Worm (Caenorhabditis elegans): ENCODE data around the gene srw-129.

Gene srw-129

ce11 chrV:2987407-2987806 is 15.7 kb downstream of the srw-129 start, which contains the start of gene srh-85:
TSS of gene srh-85 (minus strand) at chrV:2987507.
- TF ChIP-seq Y55F3AM.14 (GFP tag; optimal IDR thresholded peaks at IDR 0.05): no peak
- TF ChIP-seq nhr-23 (tag; optimal IDR thresholded peaks at IDR 0.05): no peak
- TF ChIP-seq peb-1 (tag; optimal IDR thresholded peaks at IDR 0.05): no peak
- no peak for TF ChIP-seq unc-39 (tag; optimal IDR thresholded peaks at IDR 0.05)
- TF ChIP-seq ZK546.5 (tag; optimal IDR thresholded peaks at IDR 0.05): no peak
- TF ChIP-seq gmeb-1 (tag; optimal IDR thresholded peaks at IDR 0.05): no peak
- no peak for TF ChIP-seq mab-5 (tag; optimal IDR thresholded peaks at IDR 0.05)
- TF ChIP-seq lin-39 (tag; optimal IDR thresholded peaks at IDR 0.05): no peak
- TF ChIP-seq skn-1 (tag; optimal IDR thresholded peaks at IDR 0.05): no peak
- TF ChIP-seq nhr-6 (tag; optimal IDR thresholded peaks at IDR 0.05): no peak
- TF ChIP-seq ceh-16 (tag; optimal IDR thresholded peaks at IDR 0.05): no peak
- no peak for TF ChIP-seq unc-55 (GFP tag; optimal IDR thresholded peaks at IDR 0.05)
- TF ChIP-seq blmp-1 (tag; optimal IDR thresholded peaks at IDR 0.05; ENCODE audit: insufficient read depth): no peak

- no peak for TF ChIP-seq nhr-10 (tag; optimal IDR thresholded peaks at IDR 0.05)
- no peak for TF ChIP-seq lsy-2 (tag; optimal IDR thresholded peaks at IDR 0.05)
- no peak for TF ChIP-seq C34F6.9 (tag; optimal IDR thresholded peaks at IDR 0.05)
- no peak for TF ChIP-seq sma-9 (GFP tag; optimal IDR thresholded peaks at IDR 0.05)
- TF ChIP-seq sma-9 (tag; optimal IDR thresholded peaks at IDR 0.05): no peak
Observed at ce11 chrV:2991485-2991884, 19.7 kb downstream of the srw-129 start, which contains the start of gene srw-121. TSS of gene srw-121 (minus strand) at chrV:2991585.

ce11 chrV:2992060-2992459 is 20.3 kb downstream of the srw-129 start:
- no peak for TF ChIP-seq nhr-11 (tag; optimal IDR thresholded peaks at IDR 0.05)
- no peak for TF ChIP-seq gmeb-1 (tag; optimal IDR thresholded peaks at IDR 0.05)
- no peak for TF ChIP-seq mdl-1 (tag; optimal IDR thresholded peaks at IDR 0.05)
- no peak for TF ChIP-seq ceh-82 (tag; optimal IDR thresholded peaks at IDR 0.05)
- no peak for TF ChIP-seq skn-1 (tag; optimal IDR thresholded peaks at IDR 0.05)
- no peak for TF ChIP-seq aly-2 (tag; optimal IDR thresholded peaks at IDR 0.05)
- TF ChIP-seq elt-3 (tag; optimal IDR thresholded peaks at IDR 0.05): no peak
- no peak for TF ChIP-seq peb-1 (tag; optimal IDR thresholded peaks at IDR 0.05)
- no peak for TF ChIP-seq mab-5 (tag; optimal IDR thresholded peaks at IDR 0.05)
- TF ChIP-seq lsy-2 (tag; optimal IDR thresholded peaks at IDR 0.05): no peak
- TF ChIP-seq unc-55 (GFP tag; optimal IDR thresholded peaks at IDR 0.05): no peak
- TF ChIP-seq elt-1 (tag; optimal IDR thresholded peaks at IDR 0.05): no peak
- no peak for TF ChIP-seq R02D3.7 (tag; optimal IDR thresholded peaks at IDR 0.05)
- no peak for TF ChIP-seq ZK546.5 (tag; optimal IDR thresholded peaks at IDR 0.05)
- no peak for TF ChIP-seq nhr-25 (tag; optimal IDR thresholded peaks at IDR 0.05)
- TF ChIP-seq Y55F3AM.14 (GFP tag; optimal IDR thresholded peaks at IDR 0.05): no peak
- no peak for TF ChIP-seq egl-27 (tag; optimal IDR thresholded peaks at IDR 0.05)
- TF ChIP-seq unc-62 (GFP tag; optimal IDR thresholded peaks at IDR 0.05): no peak
- no peak for TF ChIP-seq lin-11 (tag; optimal IDR thresholded peaks at IDR 0.05)

- TF ChIP-seq skn-1 (tag; optimal IDR thresholded peaks at IDR 0.05) (no peak), sma-9 (GFP tag; optimal IDR thresholded peaks at IDR 0.05) (no peak), sma-9 (tag; optimal IDR thresholded peaks at IDR 0.05) (no peak), lin-39 (tag; optimal IDR thresholded peaks at IDR 0.05) (no peak), nhr-12 (tag; optimal IDR thresholded peaks at IDR 0.05) (no peak), fos-1 (tag; optimal IDR thresholded peaks at IDR 0.05) (no peak), mdl-1 (tag; optimal IDR thresholded peaks at IDR 0.05) (no peak), zag-1 (tag; optimal IDR thresholded peaks at IDR 0.05) (no peak), Y55F3AM.14 (GFP tag; optimal IDR thresholded peaks at IDR 0.05) (no peak), unc-62 (GFP tag; optimal IDR thresholded peaks at IDR 0.05) (no peak), unc-55 (GFP tag; optimal IDR thresholded peaks at IDR 0.05) (no peak), crh-2 (tag; optimal IDR thresholded peaks at IDR 0.05) (no peak), elt-3 (tag; optimal IDR thresholded peaks at IDR 0.05) (no peak), snpc-4 (tag; optimal IDR thresholded peaks at IDR 0.05) (no peak)
Observed at ce11 chrV:2993816-2994215, 22.1 kb downstream of the srw-129 start, which contains the start of gene srw-115. TSS of gene srw-115 (minus strand) at chrV:2993916.

- TF ChIP-seq Y55F3AM.14 (GFP tag; optimal IDR thresholded peaks at IDR 0.05) (no peak), mab-5 (tag; optimal IDR thresholded peaks at IDR 0.05) (no peak), skn-1 (tag; optimal IDR thresholded peaks at IDR 0.05) (no peak), sma-9 (GFP tag; optimal IDR thresholded peaks at IDR 0.05) (no peak), sma-9 (tag; optimal IDR thresholded peaks at IDR 0.05) (no peak), mbf-1 (tag; optimal IDR thresholded peaks at IDR 0.05) (no peak), nhr-12 (tag; optimal IDR thresholded peaks at IDR 0.05) (no peak), ZK546.5 (tag; optimal IDR thresholded peaks at IDR 0.05) (no peak), sem-4 (tag; optimal IDR thresholded peaks at IDR 0.05) (no peak), nhr-6 (tag; optimal IDR thresholded peaks at IDR 0.05) (no peak), ztf-11 (tag; optimal IDR thresholded peaks at IDR 0.05) (no peak), lin-39 (tag; optimal IDR thresholded peaks at IDR 0.05) (no peak), egl-27 (tag; optimal IDR thresholded peaks at IDR 0.05) (no peak), ceh-82 (tag; optimal IDR thresholded peaks at IDR 0.05) (no peak), elt-3 (tag; optimal IDR thresholded peaks at IDR 0.05) (no peak), aly-2 (tag; optimal IDR thresholded peaks at IDR 0.05) (no peak), nhr-10 (tag; optimal IDR thresholded peaks at IDR 0.05) (no peak), nhr-237 (tag; optimal IDR thresholded peaks at IDR 0.05) (no peak), R02D3.7 (tag; optimal IDR thresholded peaks at IDR 0.05) (no peak), nhr-77 (tag; optimal IDR thresholded peaks at IDR 0.05) (no peak), alr-1 (tag; optimal IDR thresholded peaks at IDR 0.05) (no peak)
Observed at ce11 chrV:2996105-2996504, 24.4 kb downstream of the srw-129 start, which contains the start of gene srw-120. TSS of gene srw-120 (minus strand) at chrV:2996205.

All from whole organism, L2 larva.